Worm (Caenorhabditis elegans) whole organism, mixed stage, embryonic: ENCODE data around the gene garr-1.

Source experiments
- M03D4.4 ChIP-seq: sonication (generic microtip); optimal IDR thresholded peaks from 2 replicates; lab custom pipeline; 2017; ENCODE audit warnings: mild to moderate bottlenecking, missing genetic modification characterization, missing compliant biosample characterization
- bed-3 ChIP-seq: fragments of 200-800 bp; sonication (Bioruptor generic); optimal IDR thresholded peaks from 3 replicates; lab custom pipeline; 2018; ENCODE audit warnings: mild to moderate bottlenecking, missing genetic modification characterization, moderate library complexity, missing compliant biosample characterization
- blmp-1 ChIP-seq: fragments of 150-350 bp; optimal IDR thresholded peaks from 2 replicates; lab custom pipeline; 2014; ENCODE audit warnings: missing biosample characterization, missing genetic modification characterization
- ceh-39 ChIP-seq: fragments of 150-350 bp; optimal IDR thresholded peaks from 2 replicates; lab custom pipeline; 2014; ENCODE audit warnings: missing biosample characterization, missing genetic modification characterization
- ceh-43 ChIP-seq: fragments of 200-800 bp; sonication (Bioruptor generic); optimal IDR thresholded peaks from 2 replicates; lab custom pipeline; 2018; ENCODE audit warnings: mild to moderate bottlenecking, missing genetic modification characterization, moderate library complexity, missing compliant biosample characterization
- ces-1 ChIP-seq: fragments of 150-350 bp; optimal IDR thresholded peaks from 2 replicates; lab custom pipeline; 2014; ENCODE audit warnings: missing biosample characterization, missing genetic modification reagents, missing genetic modification characterization
- cnd-1 ChIP-seq: fragments of 200-800 bp; sonication (Bioruptor generic); optimal IDR thresholded peaks from 2 replicates; lab custom pipeline; 2018; ENCODE audit warnings: mild to moderate bottlenecking, missing genetic modification characterization, missing compliant biosample characterization
- drap-1 ChIP-seq: fragments of 200-800 bp; sonication (Bioruptor generic); optimal IDR thresholded peaks from 3 replicates; lab custom pipeline; 2018; ENCODE audit warnings: mild to moderate bottlenecking, missing genetic modification characterization, missing compliant biosample characterization
- elt-1 ChIP-seq: sonication (generic microtip); optimal IDR thresholded peaks from 2 replicates; lab custom pipeline; 2017; ENCODE audit warnings: missing genetic modification characterization, mild to moderate bottlenecking, missing compliant biosample characterization, antibody characterized with exemption, moderate library complexity, borderline replicate concordance; ENCODE audit not compliant: insufficient read depth
- elt-3 ChIP-seq: fragments of 150-350 bp; optimal IDR thresholded peaks from 2 replicates; lab custom pipeline; 2014; ENCODE audit warnings: missing biosample characterization, missing genetic modification characterization
- flh-1 ChIP-seq: fragments of 200-800 bp; sonication (Bioruptor generic); optimal IDR thresholded peaks from 2 replicates; lab custom pipeline; 2018; ENCODE audit warnings: mild to moderate bottlenecking, missing genetic modification characterization, moderate library complexity, missing compliant biosample characterization
- ham-2 ChIP-seq: fragments of 200-800 bp; sonication (Bioruptor generic); optimal IDR thresholded peaks from 2 replicates; lab custom pipeline; 2018; ENCODE audit warnings: mild to moderate bottlenecking, missing genetic modification characterization, missing compliant biosample characterization
- hlh-1 ChIP-seq: fragments of 150-350 bp; optimal IDR thresholded peaks from 2 replicates; lab custom pipeline; 2014; ENCODE audit warnings: missing biosample characterization, missing genetic modification reagents, missing genetic modification characterization
- lin-32 ChIP-seq: fragments of 200-800 bp; sonication (Bioruptor generic); optimal IDR thresholded peaks from 2 replicates; lab custom pipeline; 2018; ENCODE audit warnings: mild to moderate bottlenecking, missing genetic modification characterization, missing compliant biosample characterization
- lsy-2 ChIP-seq: fragments of 150-350 bp; optimal IDR thresholded peaks from 2 replicates; lab custom pipeline; 2014; ENCODE audit warnings: missing biosample characterization, missing genetic modification characterization
- mab-5 ChIP-seq: fragments of 150-350 bp; optimal IDR thresholded peaks from 2 replicates; lab custom pipeline; 2014; ENCODE audit warnings: missing biosample characterization, missing genetic modification characterization
- mep-1 ChIP-seq: fragments of 150-350 bp; optimal IDR thresholded peaks from 2 replicates; lab custom pipeline; 2017; ENCODE audit warnings: missing biosample characterization, missing genetic modification reagents, missing genetic modification characterization, inconsistent platforms
- mls-2 ChIP-seq: sonication (generic microtip); optimal IDR thresholded peaks from 2 replicates; lab custom pipeline; 2016; ENCODE audit warnings: mild to moderate bottlenecking, missing genetic modification characterization, moderate library complexity, missing compliant biosample characterization
- nhr-12 ChIP-seq: fragments of 150-350 bp; optimal IDR thresholded peaks from 2 replicates; lab custom pipeline; 2014; ENCODE audit warnings: missing biosample characterization, missing genetic modification characterization
- nhr-2 ChIP-seq: fragments of 150-350 bp; optimal IDR thresholded peaks from 2 replicates; lab custom pipeline; 2014; ENCODE audit warnings: missing biosample characterization, missing genetic modification characterization
- nhr-237 ChIP-seq: fragments of 150-350 bp; optimal IDR thresholded peaks from 2 replicates; lab custom pipeline; 2014; ENCODE audit warnings: missing biosample characterization, missing genetic modification characterization
- nhr-28 ChIP-seq: fragments of 150-350 bp; optimal IDR thresholded peaks from 2 replicates; lab custom pipeline; 2014; ENCODE audit warnings: missing biosample characterization, missing genetic modification characterization
- nhr-76 ChIP-seq: sonication (generic microtip); optimal IDR thresholded peaks from 2 replicates; lab custom pipeline; 2017; ENCODE audit warnings: missing biosample characterization, missing genetic modification characterization
- pha-4 ChIP-seq: fragments of 150-350 bp; optimal IDR thresholded peaks from 2 replicates; lab custom pipeline; 2018; ENCODE audit warnings: missing biosample characterization, missing genetic modification reagents, missing genetic modification characterization
- sem-2 ChIP-seq: fragments of 200-800 bp; sonication (Bioruptor generic); optimal IDR thresholded peaks from 2 replicates; lab custom pipeline; 2018; ENCODE audit warnings: mild to moderate bottlenecking, missing genetic modification characterization, missing compliant biosample characterization
- snpc-4 ChIP-seq: fragments of 150-350 bp; optimal IDR thresholded peaks from 2 replicates; lab custom pipeline; 2014; ENCODE audit warnings: missing biosample characterization, missing genetic modification characterization
- sptf-1 ChIP-seq: sonication (generic microtip); optimal IDR thresholded peaks from 2 replicates; lab custom pipeline; 2017; ENCODE audit warnings: mild to moderate bottlenecking, missing genetic modification characterization, moderate library complexity, missing compliant biosample characterization
- tbx-8 ChIP-seq: fragments of 200-800 bp; sonication (Bioruptor generic); optimal IDR thresholded peaks from 2 replicates; lab custom pipeline; 2018; ENCODE audit warnings: mild to moderate bottlenecking, missing genetic modification characterization, moderate library complexity, missing compliant biosample characterization
- unc-120 ChIP-seq: sonication (generic microtip); optimal IDR thresholded peaks from 2 replicates; lab custom pipeline; 2017; ENCODE audit warnings: missing genetic modification characterization, missing compliant biosample characterization; ENCODE audit not compliant: poor library complexity, severe bottlenecking
- unc-39 ChIP-seq: fragments of 150-350 bp; optimal IDR thresholded peaks from 2 replicates; lab custom pipeline; 2014; ENCODE audit warnings: missing biosample characterization, missing genetic modification characterization
- unc-62 ChIP-seq: fragments of 150-350 bp; optimal IDR thresholded peaks from 2 replicates; lab custom pipeline; 2014; ENCODE audit warnings: missing biosample characterization, missing genetic modification reagents, missing genetic modification characterization
- zip-8 ChIP-seq: fragments of 150-350 bp; optimal IDR thresholded peaks from 2 replicates; lab custom pipeline; 2014; ENCODE audit warnings: missing biosample characterization, missing genetic modification characterization
- ztf-11 ChIP-seq: fragments of 150-350 bp; optimal IDR thresholded peaks from 2 replicates; lab custom pipeline; 2014; ENCODE audit warnings: missing biosample characterization, missing genetic modification characterization

garr-1 gene

DNA sequence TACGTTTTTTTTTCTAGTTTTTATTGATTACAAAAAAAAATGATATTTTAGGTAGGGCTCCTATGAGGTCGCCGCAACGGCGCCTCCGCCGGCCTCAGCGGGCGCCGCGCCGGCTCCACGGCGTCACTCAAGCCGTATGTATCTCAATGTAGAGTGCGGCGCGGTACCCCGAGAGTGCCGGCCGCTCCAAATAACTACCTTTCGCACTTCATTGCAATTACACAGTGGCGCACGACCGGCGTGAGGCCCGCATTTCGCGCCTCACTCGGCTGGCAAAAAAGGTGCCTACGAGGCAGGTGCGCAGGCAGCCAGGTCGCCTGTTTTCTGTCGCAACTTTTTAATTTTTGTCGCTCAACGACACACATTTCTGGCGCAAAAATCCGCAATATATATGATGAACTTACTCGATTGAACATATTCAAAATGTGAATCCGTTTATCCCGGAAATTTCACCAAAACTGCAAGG, 34.7 kb downstream of the garr-1 start, which contains the start of gene M04G7.2:
M04G7.2 (minus strand) TSS at position 416 of the 466 bp plus-strand sequence.
- TF ChIP-seq unc-39 (no peak), elt-1 (tag; lab: Kevin White, UChicago) (no peak), flh-1 (GFP tag; lab: Kevin White, UChicago) (no peak), sem-2 (GFP tag; lab: Kevin White, UChicago) (no peak), nhr-2 (tag; lab: Kevin White, UChicago) (no peak), nhr-12 (tag; lab: Kevin White, UChicago) (no peak), ceh-43 (no peak), sptf-1 (tag; lab: Kevin White, UChicago) (no peak), ces-1 (GFP tag; lab: Kevin White, UChicago) (no peak), drap-1 (GFP tag; lab: Kevin White, UChicago) (no peak), zip-8 (no peak), cnd-1 (no peak), M03D4.4 (tag; lab: Kevin White, UChicago) (no peak)
- TF ChIP-seq, all 35 proteins: peak for 0

- TF ChIP-seq unc-62 (GFP tag; lab: Kevin White, UChicago) (no peak), cnd-1 (no peak), sem-2 (GFP tag; lab: Kevin White, UChicago) (no peak), mep-1 (tag; lab: Kevin White, UChicago) (no peak), nhr-76 (no peak), bed-3 (GFP tag; lab: Kevin White, UChicago) (no peak), snpc-4 (tag; lab: Kevin White, UChicago) (no peak), ces-1 (GFP tag; lab: Kevin White, UChicago) (no peak), ztf-11 (tag; lab: Kevin White, UChicago) (no peak), unc-120 (tag; lab: Kevin White, UChicago) (no peak), elt-1 (tag; lab: Kevin White, UChicago) (no peak), mab-5 (tag; lab: Kevin White, UChicago) (no peak), ceh-39 (tag; lab: Kevin White, UChicago) (no peak)
These were observed 36.1 kb downstream of the garr-1 start for ce11 chrIV:462050-462449.

DNA sequence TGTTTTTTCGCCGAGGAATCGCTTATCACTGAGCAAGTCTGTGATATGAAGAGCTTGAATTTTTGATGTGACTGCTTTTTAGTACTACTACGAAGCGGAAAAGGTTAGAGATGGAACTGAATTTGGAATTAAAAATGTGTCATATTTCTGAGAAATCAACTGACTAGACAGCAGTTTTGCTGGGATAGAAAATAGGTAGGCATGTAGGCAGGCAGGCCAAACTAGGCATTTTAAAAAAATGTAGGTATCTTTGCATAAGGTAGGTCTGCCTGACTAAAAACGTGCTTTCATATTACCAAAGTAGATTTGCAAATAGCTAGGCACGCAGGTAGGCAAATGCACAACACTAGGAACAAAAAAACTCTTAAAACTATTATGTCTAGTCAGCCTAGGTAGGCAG, 40.6 kb downstream of the garr-1 start:
- no peak for TF ChIP-seq snpc-4 (tag; lab: Kevin White, UChicago)
- TF ChIP-seq ztf-11 (tag; lab: Kevin White, UChicago): no peak
- no peak for TF ChIP-seq cnd-1
- TF ChIP-seq ham-2: no peak
- no peak for TF ChIP-seq hlh-1 (tag; lab: Kevin White, UChicago)
- no peak for TF ChIP-seq blmp-1 (tag; lab: Kevin White, UChicago)
- TF ChIP-seq flh-1 (GFP tag; lab: Kevin White, UChicago): no peak
- no peak for TF ChIP-seq bed-3 (GFP tag; lab: Kevin White, UChicago)
- no peak for TF ChIP-seq elt-3 (tag; lab: Kevin White, UChicago)
- TF ChIP-seq pha-4: no peak
- TF ChIP-seq mab-5 (tag; lab: Kevin White, UChicago): no peak
- TF ChIP-seq mep-1 (tag; lab: Kevin White, UChicago): no peak
- no peak for TF ChIP-seq zip-8
- TF ChIP-seq drap-1 (GFP tag; lab: Kevin White, UChicago): no peak
- TF ChIP-seq mls-2: no peak
- no peak for TF ChIP-seq sptf-1 (tag; lab: Kevin White, UChicago)
- TF ChIP-seq nhr-237: no peak
- TF ChIP-seq unc-39: no peak
- TF ChIP-seq nhr-28: no peak

ce11 chrIV:467291-467690, 41.3 kb downstream of the garr-1 start:
- no peak for TF ChIP-seq zip-8
- no peak for TF ChIP-seq elt-1 (tag; lab: Kevin White, UChicago)
- no peak for TF ChIP-seq mls-2
- TF ChIP-seq lsy-2 (tag; lab: Kevin White, UChicago): no peak
- no peak for TF ChIP-seq M03D4.4 (tag; lab: Kevin White, UChicago)
- no peak for TF ChIP-seq pha-4
- TF ChIP-seq ham-2: no peak
- no peak for TF ChIP-seq snpc-4 (tag; lab: Kevin White, UChicago)
- TF ChIP-seq bed-3 (GFP tag; lab: Kevin White, UChicago): no peak
- no peak for TF ChIP-seq hlh-1 (tag; lab: Kevin White, UChicago)
- no peak for TF ChIP-seq tbx-8 (GFP tag; lab: Kevin White, UChicago)
- TF ChIP-seq nhr-2 (tag; lab: Kevin White, UChicago): no peak
- no peak for TF ChIP-seq ceh-39 (tag; lab: Kevin White, UChicago)
- TF ChIP-seq lin-32 (GFP tag; lab: Kevin White, UChicago): no peak
- no peak for TF ChIP-seq ces-1 (GFP tag; lab: Kevin White, UChicago)
